Worm (Caenorhabditis elegans): ENCODE results near the gene C07E3.3.

DNA sequence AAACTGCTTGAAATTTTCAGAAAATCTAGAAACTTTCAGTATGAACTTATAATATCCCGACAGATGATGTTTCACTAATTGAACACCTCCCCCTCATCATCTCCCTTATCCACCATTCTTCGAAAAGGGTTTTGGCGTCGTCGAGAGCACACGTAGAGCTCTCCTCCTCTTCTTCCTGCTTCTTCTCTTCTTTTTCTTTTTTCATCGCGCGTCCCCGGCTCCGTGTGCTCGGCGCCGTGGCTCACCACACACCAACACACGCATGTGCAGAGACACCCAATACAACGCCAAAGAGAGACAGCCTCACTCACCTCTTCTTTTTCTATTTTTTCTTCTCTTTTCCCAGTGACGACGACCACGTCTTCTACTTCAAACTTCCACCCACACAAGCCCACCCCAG is 22.2 kb upstream of the C07E3.3 start:
- no peak for TF ChIP-seq unc-62 (GFP tag; optimal IDR thresholded peaks at IDR 0.05)
- no peak for TF ChIP-seq ama-1 (optimal IDR thresholded peaks at IDR 0.05)
